Fruit fly (Drosophila melanogaster) whole organism, prepupa: ENCODE measurements around the gene RpS28a.

Experiments used
- Blimp-1 ChIP-seq: fragments of 200-800 bp; sonication (Bioruptor generic); optimal IDR thresholded peaks from 3 replicates; lab custom pipeline; 2017; ENCODE audit warnings: missing biosample characterization, missing genetic modification characterization, mild to moderate bottlenecking, moderate library complexity, missing genetic modification reagents
- CG10631 ChIP-seq: fragments of 200-800 bp; sonication (Bioruptor generic); optimal IDR thresholded peaks from 2 replicates; lab custom pipeline; 2016; ENCODE audit warnings: missing biosample characterization, missing genetic modification characterization
- CG10669 ChIP-seq: fragments of 200-800 bp; sonication (Bioruptor generic); optimal IDR thresholded peaks from 3 replicates; lab custom pipeline; 2018; ENCODE audit warnings: missing biosample characterization, mild to moderate bottlenecking, missing genetic modification characterization, moderate library complexity
- CG11294 ChIP-seq: fragments of 200-800 bp; sonication (Bioruptor generic); IDR thresholded peaks from 2 replicates; pipeline ENCODE4 v1.3.6; 2022; ENCODE audit warnings: missing biosample characterization, missing genetic modification characterization
- CG11762 ChIP-seq: fragments of 200-800 bp; sonication (Bioruptor generic); optimal IDR thresholded peaks from 3 replicates; lab custom pipeline; 2016; ENCODE audit warnings: missing biosample characterization, missing genetic modification characterization; ENCODE audit not compliant: insufficient read depth
- CG11902 ChIP-seq: fragments of 200-800 bp; sonication (Bioruptor generic); optimal IDR thresholded peaks from 3 replicates; lab custom pipeline; 2016; ENCODE audit warnings: missing biosample characterization, missing genetic modification characterization
- CG15336 ChIP-seq: fragments of 200-800 bp; sonication (Bioruptor generic); IDR thresholded peaks from 2 replicates; pipeline ENCODE4 v1.3.6; 2022; ENCODE audit warnings: missing biosample characterization, missing genetic modification characterization
- CG1621 ChIP-seq: fragments of 200-800 bp; sonication (Bioruptor generic); optimal IDR thresholded peaks from 3 replicates; lab custom pipeline; 2018; ENCODE audit warnings: missing biosample characterization, mild to moderate bottlenecking, missing genetic modification characterization
- CG16779 ChIP-seq: fragments of 200-800 bp; sonication (Bioruptor generic); optimal IDR thresholded peaks from 3 replicates; lab custom pipeline; 2017; ENCODE audit warnings: missing biosample characterization, mild to moderate bottlenecking, missing genetic modification characterization
- CG3032 ChIP-seq: fragments of 200-800 bp; optimal IDR thresholded peaks from 2 replicates; lab custom pipeline; 2019; ENCODE audit warnings: missing biosample characterization, mild to moderate bottlenecking, missing genetic modification characterization, moderate library complexity
- CG31627 ChIP-seq: fragments of 200-800 bp; sonication (Bioruptor generic); optimal IDR thresholded peaks from 3 replicates; lab custom pipeline; 2016; ENCODE audit warnings: missing biosample characterization, missing genetic modification characterization
- CG32006 ChIP-seq: fragments of 200-800 bp; sonication (Bioruptor generic); optimal IDR thresholded peaks from 3 replicates; lab custom pipeline; 2017; ENCODE audit warnings: missing biosample characterization, mild to moderate bottlenecking, missing genetic modification characterization
- CG34406 ChIP-seq: fragments of 200-800 bp; sonication (Bioruptor generic); optimal IDR thresholded peaks from 3 replicates; lab custom pipeline; 2016; ENCODE audit warnings: missing biosample characterization, missing genetic modification characterization
- CG3919 ChIP-seq: fragments of 200-800 bp; sonication (Bioruptor generic); optimal IDR thresholded peaks from 3 replicates; lab custom pipeline; 2016; ENCODE audit warnings: missing biosample characterization, missing genetic modification characterization
- CG6163 ChIP-seq: fragments of 200-800 bp; sonication (Bioruptor generic); IDR thresholded peaks from 3 replicates; pipeline ENCODE4 v1.3.6; 2022; ENCODE audit warnings: missing biosample characterization, missing genetic modification characterization
- CG6276 ChIP-seq: fragments of 200-800 bp; sonication (Bioruptor generic); optimal IDR thresholded peaks from 2 replicates; lab custom pipeline; 2017; ENCODE audit warnings: missing biosample characterization, mild to moderate bottlenecking, missing genetic modification characterization
- CG6792 ChIP-seq: fragments of 200-800 bp; sonication (Bioruptor generic); optimal IDR thresholded peaks from 3 replicates; lab custom pipeline; 2016; ENCODE audit warnings: missing biosample characterization, missing genetic modification characterization
- CG6854 ChIP-seq: fragments of 200-800 bp; sonication (Bioruptor generic); optimal IDR thresholded peaks from 2 replicates; lab custom pipeline; 2017; ENCODE audit warnings: missing biosample characterization, mild to moderate bottlenecking, missing genetic modification characterization
- CG7368 ChIP-seq: fragments of 200-800 bp; sonication (Bioruptor generic); optimal IDR thresholded peaks from 3 replicates; lab custom pipeline; 2016; ENCODE audit warnings: missing biosample characterization, missing genetic modification characterization
- CG8119 ChIP-seq: fragments of 200-800 bp; sonication (Bioruptor generic); IDR thresholded peaks from 3 replicates; pipeline ENCODE4 v1.3.6; 2022; ENCODE audit warnings: missing biosample characterization, missing genetic modification characterization
- CG8632 ChIP-seq: fragments of 200-800 bp; sonication (Bioruptor generic); optimal IDR thresholded peaks from 3 replicates; lab custom pipeline; 2016; ENCODE audit warnings: missing biosample characterization, missing genetic modification characterization
- Eip75B ChIP-seq: fragments of 200-800 bp; sonication (Bioruptor generic); optimal IDR thresholded peaks from 3 replicates; lab custom pipeline; 2016; ENCODE audit warnings: missing biosample characterization, missing genetic modification characterization
- Eip78C ChIP-seq: fragments of 200-800 bp; sonication (Bioruptor generic); peaks from one replicate; lab custom pipeline; 2016; ENCODE audit warnings: missing biosample characterization, missing genetic modification characterization
- Gug ChIP-seq: fragments of 200-800 bp; sonication (Bioruptor generic); IDR thresholded peaks from 2 replicates; pipeline ENCODE4 v1.3.6; 2022; ENCODE audit warnings: missing biosample characterization, missing genetic modification characterization
- Hr38 ChIP-seq: sonication (Bioruptor generic); optimal IDR thresholded peaks from 2 replicates; lab custom pipeline; 2016; ENCODE audit warnings: missing biosample characterization, missing genetic modification characterization
- Hr39 ChIP-seq: fragments of 200-800 bp; sonication (Bioruptor generic); optimal IDR thresholded peaks from 2 replicates; lab custom pipeline; 2016; ENCODE audit warnings: missing biosample characterization, missing genetic modification characterization
- Lpt ChIP-seq: fragments of 200-800 bp; sonication (Bioruptor generic); optimal IDR thresholded peaks from 3 replicates; lab custom pipeline; 2016; ENCODE audit warnings: missing biosample characterization, missing genetic modification characterization
- Met ChIP-seq: fragments of 200-800 bp; sonication (Bioruptor generic); optimal IDR thresholded peaks from 3 replicates; lab custom pipeline; 2016; ENCODE audit warnings: missing biosample characterization, missing genetic modification characterization
- Smox ChIP-seq: fragments of 200-800 bp; sonication (Bioruptor generic); optimal IDR thresholded peaks from 3 replicates; lab custom pipeline; 2016; ENCODE audit warnings: missing biosample characterization, missing genetic modification characterization
- Sox102F ChIP-seq: fragments of 200-800 bp; sonication (Bioruptor generic); optimal IDR thresholded peaks from 2 replicates; lab custom pipeline; 2016; ENCODE audit warnings: missing biosample characterization, mild to moderate bottlenecking, missing genetic modification characterization
- Sox14 ChIP-seq: fragments of 200-800 bp; sonication (Bioruptor generic); optimal IDR thresholded peaks from 3 replicates; lab custom pipeline; 2016; ENCODE audit warnings: missing biosample characterization, missing genetic modification characterization
- achi ChIP-seq: fragments of 200-800 bp; sonication (Bioruptor generic); optimal IDR thresholded peaks from 3 replicates; lab custom pipeline; 2016; ENCODE audit warnings: missing biosample characterization, missing genetic modification characterization
- acj6 ChIP-seq: fragments of 200-800 bp; sonication (Bioruptor generic); optimal IDR thresholded peaks from 3 replicates; lab custom pipeline; 2016; ENCODE audit warnings: missing biosample characterization, missing genetic modification characterization
- cyc ChIP-seq: fragments of 200-800 bp; sonication (Bioruptor generic); optimal IDR thresholded peaks from 3 replicates; lab custom pipeline; 2016; ENCODE audit warnings: missing biosample characterization, missing genetic modification characterization
- dac ChIP-seq: fragments of 200-800 bp; sonication (Bioruptor generic); optimal IDR thresholded peaks from 2 replicates; lab custom pipeline; 2017; ENCODE audit warnings: missing biosample characterization, mild to moderate bottlenecking, missing genetic modification characterization
- dsx ChIP-seq: fragments of 200-800 bp; optimal IDR thresholded peaks from 3 replicates; lab custom pipeline; 2019; ENCODE audit warnings: missing biosample characterization, mild to moderate bottlenecking, missing genetic modification characterization, moderate library complexity; ENCODE audit not compliant: poor library complexity, severe bottlenecking
- eg ChIP-seq: fragments of 200-800 bp; sonication (Bioruptor generic); IDR thresholded peaks from 3 replicates; pipeline ENCODE4 v1.3.6; 2022; ENCODE audit warnings: missing biosample characterization, missing genetic modification characterization
- esn ChIP-seq: fragments of 200-800 bp; sonication (Bioruptor generic); optimal IDR thresholded peaks from 2 replicates; lab custom pipeline; 2016; ENCODE audit warnings: missing biosample characterization, mild to moderate bottlenecking, missing genetic modification characterization, moderate library complexity
- fd85E ChIP-seq: fragments of 200-800 bp; sonication (Bioruptor generic); optimal IDR thresholded peaks from 3 replicates; lab custom pipeline; 2016; ENCODE audit warnings: missing biosample characterization, missing genetic modification characterization
- net ChIP-seq: fragments of 200-800 bp; sonication (Bioruptor generic); optimal IDR thresholded peaks from 3 replicates; lab custom pipeline; 2016; ENCODE audit warnings: missing biosample characterization, missing genetic modification characterization
- salr ChIP-seq, 2 experiments: fragments of 200-800 bp; sonication (Bioruptor generic); optimal IDR thresholded peaks; 3 replicates each; lab custom pipeline; 2016 to 2018; ENCODE audit warnings: missing biosample characterization in 2 of 2, missing genetic modification characterization in 2 of 2, mild to moderate bottlenecking in 1 of 2
- ss ChIP-seq, 2 experiments: fragments of 200-800 bp; sonication (Bioruptor generic); optimal IDR thresholded peaks; 2 replicates in 1 of 2; 3 replicates in 1 of 2; lab custom pipeline; 2017 to 2018; ENCODE audit warnings: mild to moderate bottlenecking in 2 of 2, missing biosample characterization in 2 of 2, missing genetic modification characterization in 2 of 2, moderate library complexity in 1 of 2
- svp ChIP-seq: fragments of 200-800 bp; sonication (Bioruptor generic); peaks from one replicate; lab custom pipeline; 2016; ENCODE audit warnings: missing biosample characterization, missing genetic modification characterization
- topi ChIP-seq: fragments of 200-800 bp; sonication (Bioruptor generic); optimal IDR thresholded peaks from 3 replicates; lab custom pipeline; 2016; ENCODE audit warnings: missing biosample characterization, missing genetic modification characterization
- vri ChIP-seq: fragments of 200-800 bp; sonication (Bioruptor generic); optimal IDR thresholded peaks from 3 replicates; lab custom pipeline; 2016; ENCODE audit warnings: missing biosample characterization, mild to moderate bottlenecking, missing genetic modification characterization

RpS28a gene

DNA sequence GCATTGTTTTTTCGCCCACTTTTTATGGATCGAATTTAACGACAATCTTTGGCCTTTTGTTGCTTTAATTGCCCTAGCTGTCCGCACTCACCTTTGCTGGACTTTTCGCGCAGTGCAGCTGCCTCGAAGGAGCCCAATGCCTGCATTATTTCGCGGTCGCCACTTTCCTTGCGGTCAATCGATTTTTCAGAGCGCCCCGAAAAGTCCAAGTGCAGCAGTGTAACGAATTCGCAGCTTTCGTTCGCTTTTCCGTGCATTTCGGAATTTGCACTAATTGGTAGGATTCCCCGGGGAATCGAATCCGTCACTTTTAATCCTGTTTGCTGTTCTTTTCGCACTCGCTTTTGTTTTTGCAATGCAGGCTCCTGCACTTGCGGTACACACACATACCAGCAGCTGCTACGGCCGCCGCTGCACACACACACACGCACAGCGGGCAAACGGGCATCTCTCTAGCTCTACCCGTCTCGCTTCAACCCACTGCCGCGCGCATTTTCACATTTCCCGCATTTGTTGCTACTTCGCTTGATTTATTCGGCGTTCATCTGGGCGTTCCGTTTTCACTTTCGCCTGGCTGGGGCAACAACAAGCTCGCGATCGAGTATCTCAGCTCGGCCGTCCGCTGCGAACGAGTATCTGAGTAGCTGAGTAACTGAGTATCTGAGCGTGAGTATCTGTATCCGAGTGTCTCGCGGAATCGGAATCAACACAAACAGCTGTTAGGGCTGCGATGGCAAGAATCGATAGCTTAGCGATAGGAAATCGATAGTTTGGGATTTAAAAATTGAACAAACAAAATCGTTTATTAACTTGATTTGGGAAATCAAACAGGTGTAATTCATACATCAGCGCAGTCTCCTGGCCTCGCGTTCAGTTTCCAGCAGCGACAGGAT lies 643 bp downstream of the RpS28a start, which contains the start of gene Mgat2:
TSS of gene Mgat2 (minus strand) at position 663 of the 893 bp plus-strand sequence.
- TF ChIP-seq topi (GFP tag; lab: Kevin White, UChicago): peak; percentile 10
- peak; percentile 99 for TF ChIP-seq Blimp-1 (GFP tag; lab: Kevin White, UChicago)
- TF ChIP-seq CG1621 (tag; lab: Kevin White, UChicago): peak; percentile 42
- no peak for TF ChIP-seq Sox14
- TF ChIP-seq Eip75B (GFP tag; lab: Kevin White, UChicago): no peak
- TF ChIP-seq salr (GFP tag; optimal IDR thresholded peaks at IDR 0.05; lab: Kevin White, UChicago): no peak
- no peak for TF ChIP-seq fd85E
- peak; percentile 62; the same call in 2 of the 3 replicates for TF ChIP-seq eg (GFP tag; lab: Robert Waterston, UW)
- TF ChIP-seq CG8632 (GFP tag; lab: Kevin White, UChicago): no peak
- TF ChIP-seq CG6854: peak; percentile 92
- peak; percentile 35 for TF ChIP-seq CG10669
- no peak for TF ChIP-seq cyc
- peak; percentile 68 for TF ChIP-seq Lpt (GFP tag; lab: Kevin White, UChicago)
- TF ChIP-seq Eip78C (GFP tag; lab: Kevin White, UChicago): peak; percentile 80
- no peak for TF ChIP-seq Gug (GFP tag; lab: Robert Waterston, UW)
- TF ChIP-seq CG16779 (tag; lab: Kevin White, UChicago): peak; percentile 50
- TF ChIP-seq CG15336 (GFP tag; lab: Robert Waterston, UW): peak; percentile 74
- no peak; the same call in 1 of the 3 replicates for TF ChIP-seq CG6163
- peak; percentile 63; the same call in 2 of the 3 replicates for TF ChIP-seq CG8119
- no peak for TF ChIP-seq CG31627 (GFP tag; lab: Kevin White, UChicago)
- TF ChIP-seq Sox102F (GFP tag; lab: Kevin White, UChicago): no peak
- TF ChIP-seq CG11762 (GFP tag; lab: Kevin White, UChicago): no peak
- peak; percentile 4 for TF ChIP-seq CG34406
- peak; percentile 54 for TF ChIP-seq esn (GFP tag; lab: Kevin White, UChicago)

DNA sequence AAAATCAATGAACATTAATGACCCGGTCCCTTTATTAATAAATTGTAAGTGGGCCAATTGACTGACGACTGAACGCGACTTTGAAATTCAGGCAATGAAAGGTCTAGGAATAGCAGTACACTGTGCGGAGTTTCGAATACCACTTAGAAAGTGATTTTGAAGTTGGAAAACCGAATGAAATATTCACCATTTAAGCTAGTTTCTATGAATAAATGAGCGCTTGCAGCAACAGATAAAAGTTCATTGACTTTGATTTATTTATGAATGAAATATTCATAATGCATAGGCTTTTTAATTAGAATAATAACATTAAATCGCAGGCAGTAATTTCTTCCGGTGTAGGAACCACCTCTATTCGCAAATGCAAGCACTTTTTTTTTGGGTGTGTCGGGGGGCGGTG lies 1.4 kb downstream of the RpS28a start:
- TF ChIP-seq CG16779 (tag; lab: Kevin White, UChicago): no peak
- TF ChIP-seq CG8119: peak; percentile 52
- peak; percentile 86 for TF ChIP-seq eg (GFP tag; lab: Robert Waterston, UW)
- peak; percentile 18 for TF ChIP-seq esn (GFP tag; lab: Kevin White, UChicago)
- TF ChIP-seq Sox102F (GFP tag; lab: Kevin White, UChicago): peak; percentile 24
- TF ChIP-seq CG11294: peak; percentile 12; the same call in 1 of the 2 replicates
- peak; percentile 31 for TF ChIP-seq CG3919 (GFP tag; lab: Kevin White, UChicago)
- no peak for TF ChIP-seq CG31627 (GFP tag; lab: Kevin White, UChicago)
- TF ChIP-seq svp: peak; percentile 52
- TF ChIP-seq CG6792 (GFP tag; lab: Kevin White, UChicago): peak; percentile 24
- TF ChIP-seq net: peak; percentile 33
- TF ChIP-seq CG15336 (GFP tag; lab: Robert Waterston, UW): peak; percentile 72
- TF ChIP-seq CG6276 (GFP tag; lab: Kevin White, UChicago): peak; percentile 56
- TF ChIP-seq vri (GFP tag; lab: Kevin White, UChicago): no peak
- peak; percentile 74; the same call in 2 of the 3 replicates for TF ChIP-seq CG6163
- TF ChIP-seq Eip78C (GFP tag; lab: Kevin White, UChicago): peak; percentile 69
- TF ChIP-seq dsx (GFP tag; lab: Kevin White, UChicago): no peak
- peak; percentile 62 for TF ChIP-seq CG32006 (GFP tag; lab: Kevin White, UChicago)
- peak; percentile 31 for TF ChIP-seq Met (GFP tag; lab: Kevin White, UChicago)
- peak; percentile 23 for TF ChIP-seq CG3032 (tag; lab: Kevin White, UChicago)
- peak; percentile 50; the same call in 1 of the 2 replicates for TF ChIP-seq Gug (GFP tag; lab: Robert Waterston, UW)
- no peak for TF ChIP-seq Eip75B (GFP tag; lab: Kevin White, UChicago)
- no peak for TF ChIP-seq CG8632 (GFP tag; lab: Kevin White, UChicago)
- peak; percentile 13 for TF ChIP-seq dac (GFP tag; lab: Kevin White, UChicago)
- peak; percentile 7 for TF ChIP-seq Sox14
- TF ChIP-seq achi (GFP tag; lab: Kevin White, UChicago): peak; percentile 1
- TF ChIP-seq cyc: peak; percentile 5
- TF ChIP-seq CG10669: peak; percentile 9
- peak; percentile 9 for TF ChIP-seq acj6 (GFP tag; lab: Kevin White, UChicago)
- peak; percentile 12 for TF ChIP-seq CG10631 (GFP tag; lab: Kevin White, UChicago)
- no peak for TF ChIP-seq CG7368 (GFP tag; lab: Kevin White, UChicago)
- peak; percentile 12 for TF ChIP-seq topi (GFP tag; lab: Kevin White, UChicago)
- peak in 1 of 2 experiments; percentile 18 for TF ChIP-seq ss (GFP tag; optimal IDR thresholded peaks at IDR 0.05; lab: Kevin White, UChicago)
- peak; percentile 8 for TF ChIP-seq Hr39 (GFP tag; lab: Kevin White, UChicago)
- peak; percentile 17 for TF ChIP-seq CG34406
- no peak for TF ChIP-seq Hr38
- no peak for TF ChIP-seq CG11762 (GFP tag; lab: Kevin White, UChicago)
- TF ChIP-seq Smox (GFP tag; lab: Kevin White, UChicago): peak; percentile 14
- TF ChIP-seq CG11902 (GFP tag; lab: Kevin White, UChicago): no peak
